Worm (Caenorhabditis elegans) whole organism, midembryonic: ENCODE data around the gene sas-4.

Experiments
- klf-2 ChIP-seq: fragments of 200-800 bp; sonication (Bioruptor generic); conservative IDR thresholded peaks from 2 replicates; pipeline ENCODE4 v1.3.6; 2022; ENCODE audit warnings: missing genetic modification reagents, missing genetic modification characterization, missing compliant biosample characterization
- tab-1 ChIP-seq: fragments of 200-800 bp; sonication (Bioruptor generic); IDR thresholded peaks from 2 replicates; pipeline ENCODE4 v1.3.6; 2022; ENCODE audit warnings: missing genetic modification characterization, missing compliant biosample characterization

DNA sequence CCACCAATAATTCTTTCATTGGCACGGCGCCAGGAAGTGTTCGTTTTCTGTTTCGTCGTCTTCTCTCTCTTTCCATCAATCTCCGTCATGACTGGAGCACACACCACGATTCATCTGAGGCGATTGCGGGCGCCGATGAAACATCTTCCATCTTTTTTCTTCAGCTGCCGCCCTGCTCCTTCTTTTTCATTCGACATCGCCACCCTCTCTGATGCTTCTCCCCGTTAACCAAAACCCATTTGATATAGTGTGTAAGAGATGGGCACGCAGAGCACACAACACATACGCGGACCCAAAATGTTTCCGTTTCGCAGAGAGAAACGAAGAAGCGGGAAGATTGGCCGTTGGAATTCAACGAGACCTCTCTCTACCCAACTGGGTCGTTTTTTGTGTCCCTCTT lies 30.9 kb downstream of the sas-4 start:
- TF ChIP-seq klf-2 (GFP tag; lab: Robert Waterston, UW) (no peak), tab-1 (GFP tag; lab: Robert Waterston, UW) (no peak)
